Worm (Caenorhabditis elegans) whole organism, L1 larva: ENCODE results near the gene ZK563.2.

Source experiments
- C16A3.4 ChIP-seq: fragments of 150-350 bp; optimal IDR thresholded peaks from 2 replicates; lab custom pipeline; 2014; ENCODE audit warnings: missing biosample characterization, missing genetic modification characterization
- F16B12.6 ChIP-seq: fragments of 150-350 bp; optimal IDR thresholded peaks from 2 replicates; lab custom pipeline; 2014; ENCODE audit warnings: missing biosample characterization, missing genetic modification characterization
- Y116A8C.19 ChIP-seq: sonication (generic microtip); optimal IDR thresholded peaks from 2 replicates; lab custom pipeline; 2016; ENCODE audit warnings: missing compliant biosample characterization, missing genetic modification characterization, borderline replicate concordance
- aly-2 ChIP-seq: fragments of 150-350 bp; optimal IDR thresholded peaks from 2 replicates; lab custom pipeline; 2014; ENCODE audit warnings: missing biosample characterization, missing genetic modification characterization
- ceh-63 ChIP-seq: fragments of 200-800 bp; sonication (Bioruptor generic); optimal IDR thresholded peaks from 2 replicates; lab custom pipeline; 2018; ENCODE audit warnings: mild to moderate bottlenecking, missing genetic modification characterization, missing compliant biosample characterization
- ceh-82 ChIP-seq, 3 experiments: fragments of 150-350 bp in 1 of 3; sonication (generic microtip) in 2 of 3; optimal IDR thresholded peaks; 2 replicates each; lab custom pipeline; 2014 to 2017; ENCODE audit warnings: missing biosample characterization in 3 of 3, missing genetic modification characterization in 3 of 3
- ces-1 ChIP-seq: fragments of 150-350 bp; optimal IDR thresholded peaks from 2 replicates; lab custom pipeline; 2014; ENCODE audit warnings: missing biosample characterization, missing genetic modification reagents, missing genetic modification characterization
- dsc-1 ChIP-seq: sonication (generic microtip); optimal IDR thresholded peaks from 2 replicates; lab custom pipeline; 2016; ENCODE audit warnings: mild to moderate bottlenecking, missing genetic modification characterization, missing compliant biosample characterization
- efl-1 ChIP-seq, 4 experiments: fragments of 150-350 bp; optimal IDR thresholded peaks in 3 of 4; peaks in 1 of 4; 1 replicate in 1 of 4; 2 replicates in 3 of 4; lab custom pipeline; 2014; ENCODE audit warnings: missing biosample characterization in 2 of 4, missing genetic modification characterization in 2 of 4, missing genetic modification reagents in 2 of 4
- efl-3 ChIP-seq: fragments of 200-800 bp; sonication (Bioruptor generic); optimal IDR thresholded peaks from 2 replicates; lab custom pipeline; 2018; ENCODE audit warnings: mild to moderate bottlenecking, missing genetic modification characterization, missing compliant biosample characterization
- egl-13 ChIP-seq: sonication (generic microtip); optimal IDR thresholded peaks from 2 replicates; lab custom pipeline; 2016; ENCODE audit warnings: missing genotype, missing genetic modification reagents, missing genetic modification characterization, missing compliant biosample characterization
- egl-27 ChIP-seq, 2 experiments: fragments of 150-350 bp in 1 of 2; sonication (generic microtip); optimal IDR thresholded peaks; 3 replicates each; lab custom pipeline; 2017 to 2018; ENCODE audit warnings: missing biosample characterization in 2 of 2, missing genetic modification characterization in 2 of 2, missing genetic modification reagents in 2 of 2
- elt-2 ChIP-seq: sonication (generic microtip); optimal IDR thresholded peaks from 2 replicates; lab custom pipeline; 2016; ENCODE audit warnings: missing genetic modification characterization, mild to moderate bottlenecking, inconsistent platforms, missing compliant biosample characterization, missing genetic modification reagents
- ets-5 ChIP-seq: fragments of 200-800 bp; sonication (Bioruptor generic); IDR thresholded peaks from 2 replicates; pipeline ENCODE4 v1.3.6; 2022; ENCODE audit warnings: missing genetic modification characterization, missing compliant biosample characterization
- fkh-4 ChIP-seq: sonication (generic microtip); optimal IDR thresholded peaks from 2 replicates; lab custom pipeline; 2016; ENCODE audit warnings: missing compliant biosample characterization, missing genetic modification characterization, borderline replicate concordance
- fkh-8 ChIP-seq: sonication (generic microtip); optimal IDR thresholded peaks from 2 replicates; lab custom pipeline; 2016; ENCODE audit warnings: mild to moderate bottlenecking, missing genetic modification characterization, missing compliant biosample characterization
- grh-1 ChIP-seq: fragments of 200-800 bp; sonication (Bioruptor generic); IDR thresholded peaks from 2 replicates; pipeline ENCODE4 v1.3.6; 2022; ENCODE audit warnings: missing genetic modification reagents, missing genetic modification characterization, missing compliant biosample characterization
- hlh-17 ChIP-seq: fragments of 200-800 bp; sonication (Bioruptor generic); optimal IDR thresholded peaks from 2 replicates; lab custom pipeline; 2018; ENCODE audit warnings: missing genetic modification characterization, mild to moderate bottlenecking, missing compliant biosample characterization, moderate library complexity, borderline replicate concordance
- hlh-4 ChIP-seq: sonication (generic microtip); optimal IDR thresholded peaks from 2 replicates; lab custom pipeline; 2016; ENCODE audit warnings: mild to moderate bottlenecking, missing genetic modification characterization, missing compliant biosample characterization
- hpl-2 ChIP-seq: fragments of 150-350 bp; optimal IDR thresholded peaks from 2 replicates; lab custom pipeline; 2014; ENCODE audit warnings: missing biosample characterization, missing genetic modification reagents, missing genetic modification characterization
- irx-1 ChIP-seq: sonication (generic microtip); optimal IDR thresholded peaks from 2 replicates; lab custom pipeline; 2016; ENCODE audit warnings: missing genetic modification characterization, missing compliant biosample characterization
- jun-1 ChIP-seq: fragments of 150-350 bp; optimal IDR thresholded peaks from 2 replicates; lab custom pipeline; 2014; ENCODE audit warnings: missing biosample characterization, missing genetic modification reagents, missing genetic modification characterization
- lin-14 ChIP-seq: fragments of 200-800 bp; sonication (Bioruptor generic); optimal IDR thresholded peaks from 2 replicates; lab custom pipeline; 2018; ENCODE audit warnings: mild to moderate bottlenecking, missing genetic modification characterization, moderate library complexity, missing compliant biosample characterization
- lin-15B ChIP-seq: fragments of 150-350 bp; sonication (generic microtip); optimal IDR thresholded peaks from 3 replicates; lab custom pipeline; 2014; ENCODE audit warnings: missing biosample characterization, missing genetic modification characterization
- lin-35 ChIP-seq, 2 experiments: fragments of 150-350 bp; optimal IDR thresholded peaks; 2 replicates each; lab custom pipeline; 2014; ENCODE audit warnings: missing biosample characterization in 2 of 2, missing genetic modification characterization in 2 of 2, missing genetic modification reagents in 2 of 2
- lir-3 ChIP-seq: sonication (generic microtip); optimal IDR thresholded peaks from 2 replicates; lab custom pipeline; 2016; ENCODE audit warnings: mild to moderate bottlenecking, missing genetic modification characterization, moderate library complexity, missing compliant biosample characterization; ENCODE audit not compliant: poor library complexity
- mab-9 ChIP-seq: fragments of 200-800 bp; sonication (Bioruptor generic); IDR thresholded peaks from 2 replicates; pipeline ENCODE4 v1.3.6; 2022; ENCODE audit warnings: missing genetic modification reagents, missing genetic modification characterization, missing compliant biosample characterization
- nhr-19 ChIP-seq: fragments of 200-800 bp; sonication (Bioruptor generic); conservative IDR thresholded peaks from 2 replicates; pipeline ENCODE4 v1.3.6; 2022; ENCODE audit warnings: missing genetic modification characterization, missing compliant biosample characterization
- nhr-28 ChIP-seq: fragments of 150-350 bp; optimal IDR thresholded peaks from 2 replicates; lab custom pipeline; 2014; ENCODE audit warnings: missing biosample characterization, missing genetic modification characterization
- nhr-47 ChIP-seq: sonication (generic microtip); optimal IDR thresholded peaks from 2 replicates; lab custom pipeline; 2016; ENCODE audit warnings: mild to moderate bottlenecking, missing genetic modification characterization, moderate library complexity, missing compliant biosample characterization
- nhr-71 ChIP-seq: sonication (generic microtip); optimal IDR thresholded peaks from 2 replicates; lab custom pipeline; 2016; ENCODE audit warnings: mild to moderate bottlenecking, missing genetic modification characterization, moderate library complexity, missing compliant biosample characterization
- nhr-77 ChIP-seq: fragments of 150-350 bp; optimal IDR thresholded peaks from 2 replicates; lab custom pipeline; 2014; ENCODE audit warnings: missing biosample characterization, missing genetic modification characterization
- nhr-84 ChIP-seq: sonication (generic microtip); optimal IDR thresholded peaks from 2 replicates; lab custom pipeline; 2017; ENCODE audit warnings: missing biosample characterization, missing genetic modification characterization
- nhr-90 ChIP-seq: sonication (generic microtip); optimal IDR thresholded peaks from 2 replicates; lab custom pipeline; 2016; ENCODE audit warnings: mild to moderate bottlenecking, missing genetic modification characterization, missing compliant biosample characterization; ENCODE audit not compliant: poor library complexity
- skn-1 ChIP-seq: fragments of 150-350 bp; optimal IDR thresholded peaks from 2 replicates; lab custom pipeline; 2014; ENCODE audit warnings: missing biosample characterization, missing genetic modification characterization
- sox-4 ChIP-seq: sonication (generic microtip); optimal IDR thresholded peaks from 2 replicates; lab custom pipeline; 2016; ENCODE audit warnings: missing genetic modification characterization, missing compliant biosample characterization
- sup-37 ChIP-seq: fragments of 200-800 bp; sonication (Bioruptor generic); optimal IDR thresholded peaks from 2 replicates; lab custom pipeline; 2018; ENCODE audit warnings: mild to moderate bottlenecking, missing genetic modification characterization, missing compliant biosample characterization
- tbx-2 ChIP-seq: sonication (generic microtip); optimal IDR thresholded peaks from 2 replicates; lab custom pipeline; 2016; ENCODE audit warnings: missing genetic modification characterization, missing compliant biosample characterization
- unc-62 ChIP-seq: fragments of 150-350 bp; optimal IDR thresholded peaks from 2 replicates; lab custom pipeline; 2014; ENCODE audit warnings: missing biosample characterization, missing genetic modification reagents, missing genetic modification characterization
- zag-1 ChIP-seq: fragments of 150-350 bp; optimal IDR thresholded peaks from 2 replicates; lab custom pipeline; 2014; ENCODE audit warnings: missing biosample characterization, missing genetic modification characterization
- zip-4 ChIP-seq: fragments of 200-800 bp; sonication (Bioruptor generic); optimal IDR thresholded peaks from 2 replicates; lab custom pipeline; 2018; ENCODE audit warnings: mild to moderate bottlenecking, missing genetic modification characterization, moderate library complexity, missing compliant biosample characterization
- ztf-11 ChIP-seq, 2 experiments: sonication (generic microtip); optimal IDR thresholded peaks; 2 replicates each; lab custom pipeline; 2016 to 2017; ENCODE audit warnings: missing genetic modification characterization in 2 of 2, missing biosample characterization in 1 of 2, missing compliant biosample characterization in 1 of 2
- ztf-4 ChIP-seq: fragments of 150-350 bp; optimal IDR thresholded peaks from 2 replicates; lab custom pipeline; 2014; ENCODE audit warnings: missing biosample characterization, missing genetic modification characterization

ZK563.2 gene

DNA sequence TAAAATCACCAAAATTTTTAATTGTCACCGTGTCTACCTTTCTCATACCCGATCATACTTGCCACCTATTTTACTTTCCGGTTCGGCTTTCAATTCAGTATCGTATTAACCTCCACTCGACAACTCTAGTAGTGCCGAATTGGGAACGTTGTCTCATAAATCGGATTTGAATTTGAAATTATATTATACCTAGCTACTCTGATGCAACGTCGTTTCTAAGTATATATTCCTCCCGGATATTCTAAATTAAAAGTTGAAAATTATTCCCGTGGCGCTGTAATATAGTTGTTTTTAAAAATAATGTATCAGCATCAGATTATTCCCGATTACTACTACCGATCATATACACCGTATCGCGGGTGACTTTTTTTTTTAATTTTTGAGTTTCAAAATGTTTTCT is at the start of gene ZK563.2:
ZK563.2 (plus strand) TSS at position 301 of the 400 bp plus-strand sequence.
- TF ChIP-seq ceh-82 (tag; optimal IDR thresholded peaks at IDR 0.05; lab: Kevin White, UChicago), result no peak

DNA sequence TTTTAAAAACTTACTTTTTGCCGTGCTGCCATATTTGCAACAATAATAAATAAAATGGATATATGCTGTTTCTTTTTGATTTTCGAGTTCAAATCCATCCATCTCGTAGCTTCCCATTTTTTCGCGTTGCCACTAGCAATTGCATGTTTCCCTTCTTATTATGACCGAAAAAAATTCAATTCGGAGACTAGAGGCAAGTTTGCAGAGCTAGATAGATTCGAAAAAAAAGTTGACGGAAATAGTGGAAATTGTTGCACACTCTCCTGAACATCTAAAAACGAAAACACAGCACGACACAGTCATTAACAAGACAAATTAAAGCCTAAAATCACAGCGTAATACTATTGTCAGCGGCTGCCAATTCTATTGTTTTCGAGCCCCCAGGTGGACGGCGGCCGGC is 42.6 kb upstream of the ZK563.2 start, which contains the start of gene F11D5.6:
F11D5.6 (minus strand) TSS at position 101 of the 400 bp plus-strand sequence.
- TF ChIP-seq skn-1 (no peak), lir-3 (tag; lab: Kevin White, UChicago) (no peak), egl-27 (tag; optimal IDR thresholded peaks at IDR 0.05; lab: Kevin White, UChicago) (no peak), sox-4 (tag; lab: Kevin White, UChicago) (no peak)

DNA sequence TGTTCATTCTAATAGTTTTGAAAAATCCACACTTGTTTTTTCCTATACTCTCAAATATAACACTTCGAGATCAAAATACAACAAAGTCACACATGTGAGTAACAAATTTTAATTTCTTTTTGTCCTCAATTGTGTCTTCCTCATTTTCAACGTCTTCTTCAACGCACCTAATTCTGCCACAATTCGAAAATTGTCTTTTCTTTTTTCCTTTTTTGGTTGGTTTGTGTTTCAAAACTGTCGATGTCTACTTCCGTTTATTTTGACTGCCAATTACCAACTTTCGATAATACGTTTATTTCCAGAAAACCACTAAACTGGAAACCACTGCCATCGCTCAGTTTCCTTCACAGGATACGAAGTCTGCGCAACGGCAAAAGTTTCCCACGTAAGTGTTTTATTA is 35.9 kb upstream of the ZK563.2 start, which contains the start of gene F11D5.1:
F11D5.1 (plus strand) TSS at position 301 of the 400 bp plus-strand sequence.
- TF ChIP-seq nhr-77 (tag; lab: Kevin White, UChicago) (no peak), ets-5 (GFP tag; lab: Robert Waterston, UW) (no peak), hpl-2 (no peak), sup-37 (GFP tag; lab: Kevin White, UChicago) (no peak), lir-3 (tag; lab: Kevin White, UChicago) (no peak), ztf-4 (no peak), nhr-28 (tag; lab: Kevin White, UChicago) (no peak), tbx-2 (tag; lab: Kevin White, UChicago) (no peak), hlh-4 (no peak)

DNA sequence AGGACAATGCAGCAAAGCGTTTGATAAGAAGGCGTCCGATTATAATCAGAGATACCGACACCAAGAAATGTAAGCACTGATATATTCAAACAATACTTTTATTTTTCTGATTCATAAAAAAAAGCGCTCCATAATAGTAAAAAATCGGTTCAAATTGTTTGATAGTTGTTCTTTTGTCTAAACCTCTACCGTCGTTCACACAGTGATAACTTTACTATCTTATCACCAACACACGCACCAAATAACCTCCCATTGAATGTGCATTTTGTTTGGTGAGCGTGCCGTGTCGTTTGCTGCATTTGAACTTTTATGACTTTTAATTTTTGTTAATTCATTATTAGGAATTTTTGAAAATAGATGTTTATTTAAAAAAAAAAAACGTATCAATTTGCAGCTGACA is 34.6 kb upstream of the ZK563.2 start:
- TF ChIP-seq egl-13 (no peak), jun-1 (peak; percentile 8), efl-3 (GFP tag; lab: Kevin White, UChicago) (no peak), unc-62 (GFP tag; lab: Kevin White, UChicago) (no peak), egl-27 (tag; optimal IDR thresholded peaks at IDR 0.05; lab: Kevin White, UChicago) (no peak), grh-1 (GFP tag; lab: Robert Waterston, UW) (no peak), aly-2 (tag; lab: Kevin White, UChicago) (no peak), ces-1 (GFP tag; lab: Kevin White, UChicago) (no peak), F16B12.6 (no peak), skn-1 (no peak), Y116A8C.19 (tag; lab: Kevin White, UChicago) (no peak), zag-1 (tag; lab: Kevin White, UChicago) (no peak), nhr-71 (tag; lab: Kevin White, UChicago) (no peak), lin-35 (GFP tag; optimal IDR thresholded peaks at IDR 0.05; lab: Kevin White, UChicago) (no peak), nhr-28 (tag; lab: Kevin White, UChicago) (no peak), ceh-63 (GFP tag; lab: Kevin White, UChicago) (no peak), elt-2 (tag; lab: Kevin White, UChicago) (peak; percentile 65)
- TF ChIP-seq, all 84 proteins: peak for 2

DNA sequence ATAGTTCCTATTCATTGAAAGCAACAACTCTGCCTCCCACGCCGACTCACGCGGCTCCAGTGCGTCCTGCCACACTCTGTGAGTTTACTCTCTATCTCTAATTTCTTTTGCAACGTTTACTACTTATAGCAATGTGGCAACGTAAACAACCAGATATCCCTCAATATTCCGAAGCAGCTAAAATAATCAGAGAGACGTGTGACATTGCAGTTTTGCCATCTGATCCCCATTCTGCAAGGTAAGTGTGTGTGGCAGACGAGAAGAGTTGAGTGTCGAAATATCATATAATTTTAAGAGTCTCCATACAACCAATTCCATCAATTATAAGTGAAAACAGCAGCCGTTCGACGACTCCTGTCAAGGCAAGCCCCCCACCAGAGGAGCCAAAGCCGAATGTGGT is 28.9 kb upstream of the ZK563.2 start:
- TF ChIP-seq sox-4 (tag; lab: Kevin White, UChicago) (peak; percentile 30), ztf-11 (tag; optimal IDR thresholded peaks at IDR 0.05; lab: Kevin White, UChicago) (no peak), nhr-47 (peak; percentile 13), mab-9 (GFP tag; lab: Robert Waterston, UW) (no peak), dsc-1 (tag; lab: Kevin White, UChicago) (peak; percentile 58), ets-5 (GFP tag; lab: Robert Waterston, UW) (no peak), ces-1 (GFP tag; lab: Kevin White, UChicago) (no peak), fkh-8 (tag; lab: Kevin White, UChicago) (peak; percentile 83), irx-1 (no peak), nhr-19 (GFP tag; lab: Robert Waterston, UW) (no peak), nhr-90 (tag; lab: Kevin White, UChicago) (no peak), fkh-4 (tag; lab: Kevin White, UChicago) (no peak), efl-1 (optimal IDR thresholded peaks at IDR 0.05; lab: Kevin White, UChicago) (no peak), efl-1 (GFP tag; optimal IDR thresholded peaks at IDR 0.05 in 1 of 2; lab: Kevin White, UChicago) (no peak), lin-15B (no peak), zag-1 (tag; lab: Kevin White, UChicago) (no peak), C16A3.4 (tag; lab: Kevin White, UChicago) (no peak), zip-4 (GFP tag; lab: Kevin White, UChicago) (no peak), nhr-84 (tag; lab: Kevin White, UChicago) (no peak), egl-13 (peak; percentile 59), lin-14 (peak; percentile 40), nhr-28 (tag; lab: Kevin White, UChicago) (no peak), hlh-17 (GFP tag; lab: Kevin White, UChicago) (no peak)
